Worm (Caenorhabditis elegans) whole organism, mixed stage, embryonic: ENCODE results near the gene E02H9.13.
"Not testable (repeated sequence)": the region's sequence is repeated elsewhere in the genome, so short reads cannot be mapped to it uniquely, and the experiment has no call there.

ENCODE experiments used
- bed-3 ChIP-seq: fragments of 200-800 bp; sonication (Bioruptor generic); optimal IDR thresholded peaks from 3 replicates; lab custom pipeline; 2018; ENCODE audit warnings: mild to moderate bottlenecking, missing genetic modification characterization, moderate library complexity, missing compliant biosample characterization
- blmp-1 ChIP-seq: fragments of 150-350 bp; optimal IDR thresholded peaks from 2 replicates; lab custom pipeline; 2014; ENCODE audit warnings: missing biosample characterization, missing genetic modification characterization
- ceh-39 ChIP-seq: fragments of 150-350 bp; optimal IDR thresholded peaks from 2 replicates; lab custom pipeline; 2014; ENCODE audit warnings: missing biosample characterization, missing genetic modification characterization
- ceh-43 ChIP-seq: fragments of 200-800 bp; sonication (Bioruptor generic); optimal IDR thresholded peaks from 2 replicates; lab custom pipeline; 2018; ENCODE audit warnings: mild to moderate bottlenecking, missing genetic modification characterization, moderate library complexity, missing compliant biosample characterization
- ceh-83 ChIP-seq: fragments of 200-800 bp; sonication (Bioruptor generic); optimal IDR thresholded peaks from 2 replicates; lab custom pipeline; 2018; ENCODE audit warnings: mild to moderate bottlenecking, missing genetic modification characterization, missing compliant biosample characterization
- ces-1 ChIP-seq: fragments of 150-350 bp; optimal IDR thresholded peaks from 2 replicates; lab custom pipeline; 2014; ENCODE audit warnings: missing biosample characterization, missing genetic modification reagents, missing genetic modification characterization
- cnd-1 ChIP-seq: fragments of 200-800 bp; sonication (Bioruptor generic); optimal IDR thresholded peaks from 2 replicates; lab custom pipeline; 2018; ENCODE audit warnings: mild to moderate bottlenecking, missing genetic modification characterization, missing compliant biosample characterization
- drap-1 ChIP-seq: fragments of 200-800 bp; sonication (Bioruptor generic); optimal IDR thresholded peaks from 3 replicates; lab custom pipeline; 2018; ENCODE audit warnings: mild to moderate bottlenecking, missing genetic modification characterization, missing compliant biosample characterization
- elt-3 ChIP-seq: fragments of 150-350 bp; optimal IDR thresholded peaks from 2 replicates; lab custom pipeline; 2014; ENCODE audit warnings: missing biosample characterization, missing genetic modification characterization
- hlh-1 ChIP-seq: fragments of 150-350 bp; optimal IDR thresholded peaks from 2 replicates; lab custom pipeline; 2014; ENCODE audit warnings: missing biosample characterization, missing genetic modification reagents, missing genetic modification characterization
- lin-13 ChIP-seq: fragments of 150-350 bp; optimal IDR thresholded peaks from 2 replicates; lab custom pipeline; 2014; ENCODE audit warnings: missing biosample characterization, missing genetic modification characterization
- lin-32 ChIP-seq: fragments of 200-800 bp; sonication (Bioruptor generic); optimal IDR thresholded peaks from 2 replicates; lab custom pipeline; 2018; ENCODE audit warnings: mild to moderate bottlenecking, missing genetic modification characterization, missing compliant biosample characterization
- mab-5 ChIP-seq: fragments of 150-350 bp; optimal IDR thresholded peaks from 2 replicates; lab custom pipeline; 2014; ENCODE audit warnings: missing biosample characterization, missing genetic modification characterization
- mls-2 ChIP-seq: sonication (generic microtip); optimal IDR thresholded peaks from 2 replicates; lab custom pipeline; 2016; ENCODE audit warnings: mild to moderate bottlenecking, missing genetic modification characterization, moderate library complexity, missing compliant biosample characterization
- nhr-12 ChIP-seq: fragments of 150-350 bp; optimal IDR thresholded peaks from 2 replicates; lab custom pipeline; 2014; ENCODE audit warnings: missing biosample characterization, missing genetic modification characterization
- nhr-2 ChIP-seq: fragments of 150-350 bp; optimal IDR thresholded peaks from 2 replicates; lab custom pipeline; 2014; ENCODE audit warnings: missing biosample characterization, missing genetic modification characterization
- nhr-28 ChIP-seq: fragments of 150-350 bp; optimal IDR thresholded peaks from 2 replicates; lab custom pipeline; 2014; ENCODE audit warnings: missing biosample characterization, missing genetic modification characterization
- nhr-76 ChIP-seq: sonication (generic microtip); optimal IDR thresholded peaks from 2 replicates; lab custom pipeline; 2017; ENCODE audit warnings: missing biosample characterization, missing genetic modification characterization
- pha-4 ChIP-seq: fragments of 150-350 bp; optimal IDR thresholded peaks from 2 replicates; lab custom pipeline; 2018; ENCODE audit warnings: missing biosample characterization, missing genetic modification reagents, missing genetic modification characterization
- sem-2 ChIP-seq: fragments of 200-800 bp; sonication (Bioruptor generic); optimal IDR thresholded peaks from 2 replicates; lab custom pipeline; 2018; ENCODE audit warnings: mild to moderate bottlenecking, missing genetic modification characterization, missing compliant biosample characterization
- sptf-1 ChIP-seq: sonication (generic microtip); optimal IDR thresholded peaks from 2 replicates; lab custom pipeline; 2017; ENCODE audit warnings: mild to moderate bottlenecking, missing genetic modification characterization, moderate library complexity, missing compliant biosample characterization
- tbx-8 ChIP-seq: fragments of 200-800 bp; sonication (Bioruptor generic); optimal IDR thresholded peaks from 2 replicates; lab custom pipeline; 2018; ENCODE audit warnings: mild to moderate bottlenecking, missing genetic modification characterization, moderate library complexity, missing compliant biosample characterization
- unc-120 ChIP-seq: sonication (generic microtip); optimal IDR thresholded peaks from 2 replicates; lab custom pipeline; 2017; ENCODE audit warnings: missing genetic modification characterization, missing compliant biosample characterization; ENCODE audit not compliant: poor library complexity, severe bottlenecking
- unc-39 ChIP-seq: fragments of 150-350 bp; optimal IDR thresholded peaks from 2 replicates; lab custom pipeline; 2014; ENCODE audit warnings: missing biosample characterization, missing genetic modification characterization
- unc-62 ChIP-seq: fragments of 150-350 bp; optimal IDR thresholded peaks from 2 replicates; lab custom pipeline; 2014; ENCODE audit warnings: missing biosample characterization, missing genetic modification reagents, missing genetic modification characterization

Gene E02H9.13

ce11 chrIII:2454757-2455306, 16.3 kb upstream of the E02H9.13 start, which contains the start of gene nhr-121:
Gene nhr-121, minus strand, starts transcription at chrIII:2454807.
- TF ChIP-seq unc-120 (no peak), tbx-8 (GFP tag; lab: Kevin White, UChicago) (no peak), lin-32 (GFP tag; lab: Kevin White, UChicago) (no peak), ces-1 (GFP tag; lab: Kevin White, UChicago) (no peak), cnd-1 (tag; lab: Kevin White, UChicago) (no peak), unc-39 (tag; lab: Kevin White, UChicago) (no peak), nhr-28 (tag; lab: Kevin White, UChicago) (no peak), pha-4 (tag; lab: Kevin White, UChicago) (no peak), drap-1 (GFP tag; lab: Kevin White, UChicago) (no peak)

DNA sequence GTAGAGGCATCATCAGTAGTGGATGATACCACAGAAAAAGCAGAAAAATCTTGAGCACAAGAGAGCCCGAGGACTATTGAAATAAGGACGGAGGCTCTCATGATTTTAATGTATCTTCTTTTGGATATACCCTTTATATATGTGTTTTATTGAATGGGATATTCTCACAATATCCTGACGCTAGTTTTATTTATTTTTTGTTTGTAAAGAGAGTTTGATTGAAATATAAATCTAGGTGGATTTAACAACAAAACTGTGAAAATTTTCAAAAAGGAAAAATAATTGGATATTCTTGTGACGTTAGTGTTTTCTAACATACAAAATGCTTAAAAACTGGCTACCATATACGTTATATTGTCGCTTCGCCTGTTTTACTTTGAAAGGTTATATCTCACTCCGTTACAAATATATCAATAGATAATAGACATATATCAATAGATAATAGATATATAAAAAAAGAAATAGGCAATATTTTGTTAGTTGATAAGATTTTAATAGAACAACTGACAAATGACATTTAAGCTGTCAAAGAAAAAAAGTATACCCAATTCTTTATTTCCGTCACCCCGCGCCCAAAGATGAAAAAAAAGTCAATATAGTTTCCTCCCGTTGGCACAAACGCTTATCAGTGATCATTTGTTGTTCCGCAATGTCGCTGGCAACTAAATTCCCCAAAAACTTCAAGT, 7.2 kb upstream of the E02H9.13 start, which contains the start of the genes E02H9.7 and klo-2:
Gene E02H9.7, minus strand, starts transcription at position 101 of the 686 bp plus-strand sequence.
Gene klo-2, plus strand, starts transcription at position 636 of the 686 bp plus-strand sequence.
- TF ChIP-seq cnd-1 (tag; lab: Kevin White, UChicago) (no peak), ceh-43 (no peak), ceh-39 (tag; lab: Kevin White, UChicago) (no peak), lin-13 (tag; lab: Kevin White, UChicago) (no peak), nhr-76 (tag; lab: Kevin White, UChicago) (no peak), nhr-12 (tag; lab: Kevin White, UChicago) (no peak), nhr-2 (tag; lab: Kevin White, UChicago) (no peak), sptf-1 (no peak), elt-3 (no peak), ceh-83 (GFP tag; lab: Kevin White, UChicago) (no peak), ces-1 (GFP tag; lab: Kevin White, UChicago) (no peak), blmp-1 (tag; lab: Kevin White, UChicago) (no peak)

DNA sequence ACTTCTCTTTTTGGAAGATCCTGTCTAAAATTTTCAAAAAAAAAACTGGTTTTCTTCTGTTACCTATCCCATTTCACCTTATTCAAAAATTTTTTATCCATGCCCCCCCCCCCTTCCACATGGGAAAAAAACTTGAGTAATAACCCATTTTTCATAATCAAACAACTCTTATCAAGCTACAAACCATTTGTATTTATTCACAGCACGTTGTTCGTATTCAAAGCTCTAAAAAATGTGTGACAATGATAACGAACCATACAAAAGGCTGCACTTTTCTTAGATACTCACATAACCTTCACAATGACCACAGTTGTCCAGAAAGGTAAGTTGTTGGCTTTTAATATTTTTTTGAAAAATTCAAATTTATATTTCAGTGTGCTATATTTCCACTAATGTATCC, 2.7 kb downstream of the E02H9.13 start, which contains the start of gene E02H9.6:
Gene E02H9.6, plus strand, starts transcription at position 301 of the 400 bp plus-strand sequence.
- not testable (repeated sequence) for TF ChIP-seq nhr-12 (tag; lab: Kevin White, UChicago); unc-62 (GFP tag; lab: Kevin White, UChicago); nhr-28 (tag; lab: Kevin White, UChicago)
- TF ChIP-seq, all 35 proteins: peak for 0; not testable (repeated sequence) for 35

- not testable (repeated sequence) for TF ChIP-seq mab-5 (tag; lab: Kevin White, UChicago); sptf-1; drap-1 (GFP tag; lab: Kevin White, UChicago)
These were observed 3.2 kb downstream of the E02H9.13 start, which contains the start of gene W04B5.6 for ce11 chrIII:2435373-2435772. Gene W04B5.6, minus strand, starts transcription at chrIII:2435473.

DNA sequence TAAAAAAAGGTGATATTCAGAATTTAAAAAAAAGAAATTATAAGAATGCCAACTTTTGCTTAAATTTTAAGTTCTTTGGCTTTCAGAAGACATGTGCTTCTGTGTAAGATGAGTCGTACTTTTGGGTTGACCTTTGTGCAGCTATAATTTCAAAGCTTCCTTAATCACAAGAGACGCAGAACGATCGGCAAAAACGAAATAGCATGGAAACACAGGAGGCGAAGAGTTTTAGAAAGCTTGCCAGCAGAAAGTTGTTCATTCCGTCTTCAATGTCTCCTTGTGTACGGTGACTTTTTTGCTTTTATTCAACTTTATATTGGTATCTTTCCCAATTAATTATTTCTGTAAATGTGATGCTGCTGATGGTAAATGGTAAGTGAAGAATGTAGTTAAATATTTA, 5.6 kb downstream of the E02H9.13 start:
- TF ChIP-seq unc-39 (tag; lab: Kevin White, UChicago): no peak
- peak; percentile 21 for TF ChIP-seq ces-1 (GFP tag; lab: Kevin White, UChicago)

DNA sequence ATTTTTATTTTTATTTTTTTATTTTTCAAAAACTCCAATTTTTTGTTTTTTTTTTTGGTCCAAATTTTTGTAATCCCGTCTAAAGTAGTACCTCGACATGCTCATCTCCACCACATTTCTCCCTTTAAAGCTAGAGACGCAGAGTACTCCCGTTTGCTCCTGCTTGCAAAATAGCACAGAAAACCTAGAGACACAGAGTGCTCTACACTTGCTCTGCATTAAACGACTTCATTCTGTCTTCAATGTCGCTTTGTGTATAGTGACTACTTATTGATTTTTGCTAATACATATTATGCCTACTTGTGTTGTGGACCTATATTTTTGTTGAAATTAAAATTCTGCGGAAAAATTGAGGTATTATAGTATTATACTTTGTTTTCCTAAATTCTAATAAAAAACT, 12.4 kb downstream of the E02H9.13 start, which contains the start of gene W04B5.8:
Gene W04B5.8, plus strand, starts transcription at position 195 of the 400 bp plus-strand sequence.
- TF ChIP-seq ces-1 (GFP tag; lab: Kevin White, UChicago) (peak; percentile 72), unc-120 (peak; percentile 71), sem-2 (GFP tag; lab: Kevin White, UChicago) (no peak), hlh-1 (tag; lab: Kevin White, UChicago) (peak; percentile 8), ceh-43 (no peak), nhr-28 (tag; lab: Kevin White, UChicago) (no peak)

DNA sequence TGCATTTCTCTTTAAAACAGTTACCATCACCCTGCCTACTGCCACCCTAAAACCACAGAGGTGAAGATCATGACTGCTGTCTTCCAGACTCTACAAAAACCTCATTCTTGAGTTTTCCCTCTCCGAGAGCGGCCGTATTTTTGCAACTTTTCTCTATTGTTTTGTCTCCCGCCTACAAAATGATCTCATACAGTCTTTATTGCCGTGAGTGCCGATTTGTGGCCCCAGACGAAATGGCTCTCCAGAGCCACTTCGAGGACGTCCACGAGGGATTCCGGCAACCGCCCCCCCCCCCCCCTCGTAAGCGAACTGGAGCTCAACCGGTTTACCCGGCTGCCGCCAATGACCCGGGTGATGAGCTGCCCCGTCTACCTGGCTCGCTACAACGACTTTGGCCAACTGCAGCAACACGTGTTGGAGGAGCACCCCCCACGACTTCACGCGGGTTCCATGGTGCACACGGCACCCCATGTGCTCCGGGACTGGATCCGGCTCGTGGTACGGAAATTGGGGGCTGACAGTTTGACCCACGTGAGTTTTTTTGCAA, 13.7 kb downstream of the E02H9.13 start:
- TF ChIP-seq lin-32 (GFP tag; lab: Kevin White, UChicago) (no peak), sem-2 (GFP tag; lab: Kevin White, UChicago) (no peak), bed-3 (GFP tag; lab: Kevin White, UChicago) (no peak), mls-2 (tag; lab: Kevin White, UChicago) (no peak)
- TF ChIP-seq, all 35 proteins: peak for 0
